Fruit fly (Drosophila melanogaster) whole organism, embryonic: ENCODE measurements around the gene armi.

Experiments
- Abd-B ChIP-seq: fragments of 200-800 bp; sonication (Bioruptor generic); optimal IDR thresholded peaks from 2 replicates; lab custom pipeline; 2018; ENCODE audit warnings: missing biosample characterization, mild to moderate bottlenecking, missing genetic modification characterization, moderate library complexity
- Atf6 ChIP-seq: fragments of 200-800 bp; sonication (Bioruptor generic); IDR thresholded peaks from 2 replicates; pipeline ENCODE4 v1.3.6; 2022; ENCODE audit warnings: missing biosample characterization, missing genetic modification characterization
- Awh ChIP-seq: fragments of 200-800 bp; sonication (Bioruptor generic); IDR thresholded peaks from 2 replicates; pipeline ENCODE4, ENCODE4 v1.3.6; 2022; ENCODE audit warnings: missing biosample characterization, missing genetic modification characterization
- CG10462 ChIP-seq: fragments of 200-800 bp; sonication (Bioruptor generic); optimal IDR thresholded peaks from 2 replicates; lab custom pipeline; 2016; ENCODE audit warnings: missing biosample characterization, missing genetic modification characterization
- CG10565 ChIP-seq: fragments of 200-800 bp; sonication (Bioruptor generic); optimal IDR thresholded peaks from 3 replicates; lab custom pipeline; 2016; ENCODE audit warnings: missing biosample characterization, mild to moderate bottlenecking, missing genetic modification characterization
- CG12104 ChIP-seq: fragments of 200-800 bp; sonication (Bioruptor generic); optimal IDR thresholded peaks from 3 replicates; lab custom pipeline; 2016; ENCODE audit warnings: missing biosample characterization, missing genetic modification characterization
- CG12219 ChIP-seq: fragments of 200-800 bp; sonication (Bioruptor generic); optimal IDR thresholded peaks from 3 replicates; lab custom pipeline; 2018; ENCODE audit warnings: missing biosample characterization, mild to moderate bottlenecking, missing genetic modification characterization
- CG13894 ChIP-seq: fragments of 200-800 bp; sonication (Bioruptor generic); optimal IDR thresholded peaks from 3 replicates; lab custom pipeline; 2018; ENCODE audit warnings: missing biosample characterization, mild to moderate bottlenecking, missing genetic modification characterization, moderate library complexity
- CG14050 ChIP-seq: fragments of 200-800 bp; sonication (Bioruptor generic); IDR thresholded peaks from 3 replicates; pipeline ENCODE4 v1.3.6; 2022; ENCODE audit warnings: missing biosample characterization, missing genetic modification characterization
- CG14441 ChIP-seq: fragments of 200-800 bp; sonication (Bioruptor generic); IDR thresholded peaks from 2 replicates; pipeline ENCODE4 v1.3.6; 2022; ENCODE audit warnings: missing biosample characterization, missing genetic modification characterization
- CG15073 ChIP-seq: fragments of 200-800 bp; sonication (Bioruptor generic); optimal IDR thresholded peaks from 2 replicates; lab custom pipeline; 2016; ENCODE audit warnings: missing biosample characterization, missing genetic modification characterization
- CG17612 ChIP-seq: fragments of 200-800 bp; sonication (Bioruptor generic); IDR thresholded peaks from 2 replicates; pipeline ENCODE4 v1.3.6; 2022; ENCODE audit warnings: missing biosample characterization, missing genetic modification characterization
- CG17802 ChIP-seq: fragments of 200-800 bp; sonication (Bioruptor generic); optimal IDR thresholded peaks from 2 replicates; lab custom pipeline; 2018; ENCODE audit warnings: missing biosample characterization, mild to moderate bottlenecking, missing genetic modification characterization, moderate library complexity
- CG2199 ChIP-seq: fragments of 200-800 bp; sonication (Bioruptor generic); IDR thresholded peaks from 3 replicates; pipeline ENCODE4 v1.3.6; 2022; ENCODE audit warnings: missing biosample characterization, missing genetic modification characterization
- CG30431 ChIP-seq: fragments of 200-800 bp; sonication (Bioruptor generic); optimal IDR thresholded peaks from 2 replicates; lab custom pipeline; 2017; ENCODE audit warnings: missing biosample characterization, missing genetic modification characterization
- CG31388 ChIP-seq: fragments of 200-800 bp; sonication (Bioruptor generic); optimal IDR thresholded peaks from 2 replicates; lab custom pipeline; 2016; ENCODE audit warnings: missing biosample characterization, missing genetic modification characterization
- CG3847 ChIP-seq: fragments of 200-800 bp; sonication (Bioruptor generic); IDR thresholded peaks from 2 replicates; pipeline ENCODE4 v1.3.6; 2022; ENCODE audit warnings: missing biosample characterization, missing genetic modification characterization
- CG3995 ChIP-seq: fragments of 200-800 bp; sonication (Bioruptor generic); optimal IDR thresholded peaks from 3 replicates; lab custom pipeline; 2016; ENCODE audit warnings: missing biosample characterization, missing genetic modification characterization
- CG4328 ChIP-seq: fragments of 200-800 bp; sonication (Bioruptor generic); optimal IDR thresholded peaks from 3 replicates; lab custom pipeline; 2017; ENCODE audit warnings: missing biosample characterization, missing genetic modification reagents, missing genetic modification characterization
- CG43689 ChIP-seq: fragments of 200-800 bp; sonication (Bioruptor generic); IDR thresholded peaks from 2 replicates; pipeline ENCODE4 v1.3.6; 2022; ENCODE audit warnings: missing biosample characterization, missing genetic modification characterization
- CG7357 ChIP-seq: fragments of 200-800 bp; sonication (Bioruptor generic); IDR thresholded peaks from 3 replicates; pipeline ENCODE4 v1.3.6; 2022; ENCODE audit warnings: missing biosample characterization, missing genetic modification characterization
- CG8281 ChIP-seq: fragments of 200-800 bp; sonication (Bioruptor generic); optimal IDR thresholded peaks from 2 replicates; lab custom pipeline; 2018; ENCODE audit warnings: missing biosample characterization, mild to moderate bottlenecking, missing genetic modification characterization, moderate library complexity
- CkIIα-i1 ChIP-seq: fragments of 200-800 bp; sonication (Bioruptor generic); IDR thresholded peaks from 2 replicates; pipeline ENCODE4 v1.3.6; 2022; ENCODE audit warnings: missing biosample characterization, missing genetic modification characterization
- D ChIP-seq, 2 experiments: fragments of 200-800 bp in 1 of 2; fragments of >200 bp in 1 of 2; sonication (Bioruptor generic) in 1 of 2; optimal IDR thresholded peaks; 2 replicates in 1 of 2; 3 replicates in 1 of 2; lab custom pipeline; 2017; ENCODE audit warnings: mild to moderate bottlenecking in 1 of 2, missing biosample characterization in 1 of 2, missing genetic modification characterization in 1 of 2, missing genetic modification reagents in 1 of 2
- Ets65A ChIP-seq: fragments of 200-800 bp; sonication (Bioruptor generic); peaks from one replicate; lab custom pipeline; 2016; ENCODE audit warnings: missing biosample characterization, missing genetic modification characterization
- Fer1 ChIP-seq: fragments of 200-800 bp; sonication (Bioruptor generic); optimal IDR thresholded peaks from 2 replicates; lab custom pipeline; 2017; ENCODE audit warnings: missing biosample characterization, mild to moderate bottlenecking, missing genetic modification characterization
- HmgD ChIP-seq: fragments of 200-800 bp; sonication (Bioruptor generic); optimal IDR thresholded peaks from 3 replicates; lab custom pipeline; 2016; ENCODE audit warnings: missing biosample characterization, missing genetic modification characterization
- Optix ChIP-seq: fragments of 200-800 bp; sonication (Bioruptor generic); IDR thresholded peaks from 3 replicates; pipeline ENCODE4 v1.3.6; 2022; ENCODE audit warnings: missing biosample characterization, missing genetic modification characterization
- Ravus ChIP-seq: fragments of 200-800 bp; sonication (Bioruptor generic); IDR thresholded peaks from 2 replicates; pipeline ENCODE4 v1.3.6; 2022; ENCODE audit warnings: missing biosample characterization, missing genetic modification characterization
- Rfx ChIP-seq: fragments of 200-800 bp; sonication (Bioruptor generic); IDR thresholded peaks from 2 replicates; pipeline ENCODE4 v1.3.6; 2022; ENCODE audit warnings: missing biosample characterization, missing genetic modification characterization
- Xbp1 ChIP-seq: fragments of 200-800 bp; sonication (Bioruptor generic); optimal IDR thresholded peaks from 3 replicates; lab custom pipeline; 2016; ENCODE audit warnings: missing biosample characterization, mild to moderate bottlenecking, missing genetic modification characterization
- abd-A ChIP-seq: fragments of 200-800 bp; sonication (Bioruptor generic); optimal IDR thresholded peaks from 3 replicates; lab custom pipeline; 2019; ENCODE audit warnings: missing biosample characterization, mild to moderate bottlenecking, missing genetic modification characterization, moderate library complexity
- aop ChIP-seq: fragments of 200-800 bp; sonication (Bioruptor generic); IDR thresholded peaks from 2 replicates; pipeline ENCODE4 v1.3.6; 2022; ENCODE audit warnings: missing biosample characterization, missing genetic modification characterization
- ase ChIP-seq: fragments of 200-800 bp; sonication (Bioruptor generic); IDR thresholded peaks from 3 replicates; pipeline ENCODE4 v1.3.6; 2022; ENCODE audit warnings: missing biosample characterization, missing genetic modification characterization
- az2 ChIP-seq: fragments of 200-800 bp; sonication (Bioruptor generic); optimal IDR thresholded peaks from 3 replicates; lab custom pipeline; 2016; ENCODE audit warnings: missing biosample characterization, missing genetic modification characterization
- emc ChIP-seq: fragments of 200-800 bp; sonication (Bioruptor generic); optimal IDR thresholded peaks from 2 replicates; lab custom pipeline; 2016; ENCODE audit warnings: missing biosample characterization, missing genetic modification characterization
- exex ChIP-seq: fragments of 200-800 bp; sonication (Bioruptor generic); optimal IDR thresholded peaks from 4 replicates; lab custom pipeline; 2018; ENCODE audit warnings: missing biosample characterization, mild to moderate bottlenecking, missing genetic modification characterization, moderate library complexity
- fd3F ChIP-seq: fragments of 200-800 bp; sonication (Bioruptor generic); optimal IDR thresholded peaks from 2 replicates; lab custom pipeline; 2018; ENCODE audit warnings: missing biosample characterization, mild to moderate bottlenecking, missing genetic modification characterization, moderate library complexity
- fd96Cb ChIP-seq: fragments of 200-800 bp; sonication (Bioruptor generic); optimal IDR thresholded peaks from 2 replicates; lab custom pipeline; 2018; ENCODE audit warnings: missing biosample characterization, mild to moderate bottlenecking, missing genetic modification characterization, moderate library complexity
- ken ChIP-seq: fragments of 200-800 bp; sonication (Bioruptor generic); IDR thresholded peaks from 3 replicates; pipeline ENCODE4 v1.3.6; 2022; ENCODE audit warnings: missing biosample characterization, missing genetic modification characterization
- lab ChIP-seq: fragments of 200-800 bp; sonication (Bioruptor generic); optimal IDR thresholded peaks from 3 replicates; lab custom pipeline; 2017; ENCODE audit warnings: missing biosample characterization, missing genetic modification characterization, mild to moderate bottlenecking, moderate library complexity, missing genetic modification reagents
- nom ChIP-seq: fragments of 200-800 bp; sonication (Bioruptor generic); optimal IDR thresholded peaks from 2 replicates; lab custom pipeline; 2017; ENCODE audit warnings: missing biosample characterization, missing genetic modification characterization, mild to moderate bottlenecking, moderate library complexity, missing genetic modification reagents
- pros ChIP-seq: fragments of 200-800 bp; sonication (Bioruptor generic); optimal IDR thresholded peaks from 3 replicates; lab custom pipeline; 2019; ENCODE audit warnings: missing biosample characterization, mild to moderate bottlenecking, missing genetic modification characterization, moderate library complexity
- scrt ChIP-seq: fragments of 200-800 bp; sonication (Bioruptor generic); optimal IDR thresholded peaks from 2 replicates; lab custom pipeline; 2018; ENCODE audit warnings: missing biosample characterization, mild to moderate bottlenecking, missing genetic modification characterization, moderate library complexity
- seq ChIP-seq: fragments of 200-800 bp; sonication (Bioruptor generic); IDR thresholded peaks from 2 replicates; pipeline ENCODE4 v1.3.6; 2022; ENCODE audit warnings: missing biosample characterization, missing genetic modification characterization
- tap ChIP-seq: fragments of 200-800 bp; optimal IDR thresholded peaks from 3 replicates; lab custom pipeline; 2019; ENCODE audit warnings: missing biosample characterization, mild to moderate bottlenecking, missing genetic modification characterization, moderate library complexity
- tll ChIP-seq, 2 experiments: fragments of 200-800 bp in 1 of 2; fragments of >200 bp in 1 of 2; sonication (Bioruptor generic) in 1 of 2; optimal IDR thresholded peaks; 2 replicates each; lab custom pipeline; 2017 to 2019; ENCODE audit warnings: missing biosample characterization in 2 of 2, missing genetic modification characterization in 2 of 2, mild to moderate bottlenecking in 1 of 2, moderate library complexity in 1 of 2
- vfl ChIP-seq: fragments of 200-800 bp; sonication (Bioruptor generic); optimal IDR thresholded peaks from 2 replicates; lab custom pipeline; 2016; ENCODE audit warnings: missing biosample characterization, missing genetic modification characterization
- wek ChIP-seq: fragments of 200-800 bp; sonication (Bioruptor generic); optimal IDR thresholded peaks from 3 replicates; lab custom pipeline; 2018; ENCODE audit warnings: missing biosample characterization, mild to moderate bottlenecking, missing genetic modification characterization, moderate library complexity
- z ChIP-seq: fragments of 200-800 bp; sonication (Bioruptor generic); IDR thresholded peaks from 3 replicates; pipeline ENCODE4 v1.3.6; 2022; ENCODE audit warnings: missing biosample characterization, missing genetic modification characterization

Gene armi

dm6 chr3L:3472786-3473185 is 11.7 kb downstream of the armi start (continued):
- TF ChIP-seq Abd-B (GFP tag; lab: Kevin White, UChicago): peak; percentile 17
- no peak for TF ChIP-seq aop (GFP tag; lab: Robert Waterston, UW)
- no peak for TF ChIP-seq CG15073 (GFP tag; lab: Kevin White, UChicago)
- TF ChIP-seq Optix (GFP tag; lab: Robert Waterston, UW): peak; percentile 47; the same call in 1 of the 3 replicates
- TF ChIP-seq exex (tag; lab: Kevin White, UChicago): peak; percentile 52
- no peak for TF ChIP-seq emc (GFP tag; lab: Kevin White, UChicago)
- TF ChIP-seq Atf6 (GFP tag; lab: Robert Waterston, UW): peak; percentile 71
- peak; percentile 35 for TF ChIP-seq abd-A (tag; lab: Kevin White, UChicago)
- TF ChIP-seq vfl (GFP tag; lab: Kevin White, UChicago): peak; percentile 3
- peak; percentile 94 for TF ChIP-seq Fer1 (GFP tag; lab: Kevin White, UChicago)
- TF ChIP-seq scrt (GFP tag; lab: Kevin White, UChicago): peak; percentile 79
- TF ChIP-seq pros (GFP tag; lab: Kevin White, UChicago): no peak
- TF ChIP-seq Rfx (GFP tag; lab: Robert Waterston, UW): peak; percentile 86
- TF ChIP-seq wek (GFP tag; lab: Kevin White, UChicago): peak; percentile 16
- TF ChIP-seq ken (GFP tag; lab: Robert Waterston, UW): peak; percentile 62; the same call in 2 of the 3 replicates
- TF ChIP-seq HmgD (GFP tag; lab: Kevin White, UChicago): no peak
- no peak for TF ChIP-seq D (optimal IDR thresholded peaks at IDR 0.05; lab: Kevin White, UChicago)
- TF ChIP-seq D (GFP tag; optimal IDR thresholded peaks at IDR 0.05; lab: Kevin White, UChicago): peak; percentile 41
- peak; percentile 55; the same call in 1 of the 2 replicates for TF ChIP-seq CG14441
- peak; percentile 41; the same call in 1 of the 3 replicates for TF ChIP-seq ase (GFP tag; lab: Robert Waterston, UW)
- no peak for TF ChIP-seq tll (GFP tag; optimal IDR thresholded peaks at IDR 0.05; lab: Kevin White, UChicago)
- TF ChIP-seq CG2199 (GFP tag; lab: Robert Waterston, UW): no peak
- peak; percentile 18 for TF ChIP-seq CG30431 (GFP tag; lab: Kevin White, UChicago)
- TF ChIP-seq CG12219 (GFP tag; lab: Kevin White, UChicago): peak; percentile 73
- no peak for TF ChIP-seq CkIIα-i1 (GFP tag; lab: Robert Waterston, UW)
- no peak for TF ChIP-seq CG31388 (GFP tag; lab: Kevin White, UChicago)
- no peak for TF ChIP-seq z (GFP tag; lab: Robert Waterston, UW)
- peak; percentile 57; the same call in 2 of the 3 replicates for TF ChIP-seq CG14050 (GFP tag; lab: Robert Waterston, UW)
- peak; percentile 96 for TF ChIP-seq lab (GFP tag; lab: Kevin White, UChicago)
- TF ChIP-seq CG4328 (GFP tag; lab: Kevin White, UChicago): peak; percentile 63
- peak; percentile 21 for TF ChIP-seq CG12104 (GFP tag; lab: Kevin White, UChicago)
- peak; percentile 45; the same call in 1 of the 2 replicates for TF ChIP-seq CG17612 (GFP tag; lab: Robert Waterston, UW)
- TF ChIP-seq CG43689 (GFP tag; lab: Robert Waterston, UW): peak; percentile 47; the same call in 1 of the 2 replicates
- peak; percentile 15 for TF ChIP-seq nom (GFP tag; lab: Kevin White, UChicago)
- peak; percentile 41 for TF ChIP-seq tap
- TF ChIP-seq CG17802 (tag; lab: Kevin White, UChicago): no peak
- peak; percentile 61 for TF ChIP-seq Xbp1 (GFP tag; lab: Kevin White, UChicago)
- TF ChIP-seq fd96Cb (tag; lab: Kevin White, UChicago): peak; percentile 54
- TF ChIP-seq CG3847 (GFP tag; lab: Robert Waterston, UW): peak; percentile 56
- TF ChIP-seq CG10565 (GFP tag; lab: Kevin White, UChicago): no peak
- peak; percentile 72 for TF ChIP-seq fd3F (GFP tag; lab: Kevin White, UChicago)
- TF ChIP-seq CG8281 (tag; lab: Kevin White, UChicago): peak; percentile 29
- TF ChIP-seq CG10462 (GFP tag; lab: Kevin White, UChicago): no peak
- no peak for TF ChIP-seq CG3995
- no peak; the same call in 1 of the 2 replicates for TF ChIP-seq Ravus (GFP tag; lab: Robert Waterston, UW)
- TF ChIP-seq seq: peak; percentile 81
- peak; percentile 92 for TF ChIP-seq CG13894
- peak; percentile 38 for TF ChIP-seq az2 (GFP tag; lab: Kevin White, UChicago)
- 0 out of 2 replicates have a peak, but pooled peaks have one; percentile 47 for TF ChIP-seq Awh (GFP tag; lab: Robert Waterston, UW)
- 0 out of 3 replicates have a peak, but pooled peaks have one; percentile 26 for TF ChIP-seq CG7357 (GFP tag; lab: Robert Waterston, UW)
- no peak for TF ChIP-seq Ets65A
